Fruit fly (Drosophila melanogaster): ENCODE data around the gene CG15597.

- TF ChIP-seq CTCF (optimal IDR thresholded peaks at IDR 0.05) (no peak), CG8478 (optimal IDR thresholded peaks at IDR 0.05) (no peak)
Measured at dm6 chr3R:6268657-6269056, 16.3 kb downstream of the CG15597 start, which contains the start of gene Osi11.

Data from S2 (cell line).